Worm (Caenorhabditis elegans): ENCODE measurements around the gene sgn-1.

sgn-1 gene

ce11 chrII:8766475-8766874, 17.0 kb downstream of the sgn-1 start, which contains the start of the genes nsph-1.1 and K08F8.15:
Gene nsph-1.1 (plus strand): TSS chrII:8766775.
Gene K08F8.15 (plus strand): TSS chrII:8766809.
- TF ChIP-seq nhr-129 (tag; optimal IDR thresholded peaks at IDR 0.05), result no peak
- TF ChIP-seq blmp-1 (tag; optimal IDR thresholded peaks at IDR 0.05; ENCODE audit: insufficient read depth), result no peak
- no peak for TF ChIP-seq ztf-1 (GFP tag; conservative IDR thresholded peaks at IDR 0.05)
- TF ChIP-seq ceh-82 (tag; optimal IDR thresholded peaks at IDR 0.05), result no peak
- TF ChIP-seq snpc-4 (tag; optimal IDR thresholded peaks at IDR 0.05), result no peak
- no peak for TF ChIP-seq F13H6.1 (tag; optimal IDR thresholded peaks at IDR 0.05)
- no peak for TF ChIP-seq peb-1 (tag; optimal IDR thresholded peaks at IDR 0.05)
- no peak for TF ChIP-seq nhr-23 (tag; optimal IDR thresholded peaks at IDR 0.05)
- TF ChIP-seq unc-55 (GFP tag; optimal IDR thresholded peaks at IDR 0.05), result no peak
- no peak for TF ChIP-seq egl-27 (tag; optimal IDR thresholded peaks at IDR 0.05)
- TF ChIP-seq zag-1 (tag; optimal IDR thresholded peaks at IDR 0.05), result no peak
- TF ChIP-seq ceh-16 (tag; optimal IDR thresholded peaks at IDR 0.05), result no peak
- TF ChIP-seq mdl-1 (tag; optimal IDR thresholded peaks at IDR 0.05), result no peak
- TF ChIP-seq alr-1 (tag; optimal IDR thresholded peaks at IDR 0.05), result no peak

DNA sequence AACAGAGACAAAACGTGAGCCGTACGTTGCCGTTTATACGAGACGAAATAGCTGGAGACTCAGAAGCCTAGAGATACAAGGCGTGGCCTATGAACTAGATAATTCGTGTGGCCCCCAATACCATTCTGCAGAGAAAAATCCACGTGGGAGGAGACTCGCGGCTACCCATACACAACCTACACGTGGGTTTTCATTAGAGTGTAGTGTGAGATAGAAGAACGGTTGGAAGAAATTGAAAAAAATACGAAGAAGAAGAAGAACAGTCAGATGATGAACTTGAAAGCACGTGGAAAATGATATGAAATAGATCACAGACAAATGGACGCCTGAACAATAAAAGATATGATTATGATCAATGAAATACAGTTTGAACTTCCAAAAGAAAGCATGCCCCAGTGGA, 18.3 kb downstream of the sgn-1 start:
- no peak for TF ChIP-seq sem-4 (tag; optimal IDR thresholded peaks at IDR 0.05)
- TF ChIP-seq egl-27 (tag; optimal IDR thresholded peaks at IDR 0.05), result no peak
- TF ChIP-seq nhr-12 (tag; optimal IDR thresholded peaks at IDR 0.05), result no peak
- TF ChIP-seq blmp-1 (tag; optimal IDR thresholded peaks at IDR 0.05; ENCODE audit: insufficient read depth), result peak; percentile 42
- no peak for TF ChIP-seq mab-5 (tag; optimal IDR thresholded peaks at IDR 0.05)
- no peak for TF ChIP-seq nhr-237 (tag; optimal IDR thresholded peaks at IDR 0.05)
- TF ChIP-seq lsy-2 (tag; optimal IDR thresholded peaks at IDR 0.05), result no peak
- no peak for TF ChIP-seq elt-3 (tag; optimal IDR thresholded peaks at IDR 0.05)
- TF ChIP-seq lin-39 (tag; optimal IDR thresholded peaks at IDR 0.05), result no peak
- peak; percentile 96 for TF ChIP-seq sma-9 (GFP tag; optimal IDR thresholded peaks at IDR 0.05)
- TF ChIP-seq sma-9 (tag; optimal IDR thresholded peaks at IDR 0.05), result no peak
- no peak for TF ChIP-seq snpc-4 (tag; optimal IDR thresholded peaks at IDR 0.05)
- TF ChIP-seq skn-1 (tag; optimal IDR thresholded peaks at IDR 0.05), result no peak
- peak; percentile 31 for TF ChIP-seq nhr-21 (tag; optimal IDR thresholded peaks at IDR 0.05)
- no peak for TF ChIP-seq nhr-11 (tag; optimal IDR thresholded peaks at IDR 0.05)
- no peak for TF ChIP-seq lin-11 (tag; optimal IDR thresholded peaks at IDR 0.05)
- no peak for TF ChIP-seq aly-2 (tag; optimal IDR thresholded peaks at IDR 0.05)
- TF ChIP-seq ztf-4 (tag; optimal IDR thresholded peaks at IDR 0.05), result no peak
- peak; percentile 35 to 69 for TF ChIP-seq mdl-1 (tag; optimal IDR thresholded peaks at IDR 0.05)
- TF ChIP-seq unc-39 (tag; optimal IDR thresholded peaks at IDR 0.05), result no peak
- no peak for TF ChIP-seq peb-1 (tag; optimal IDR thresholded peaks at IDR 0.05)
- no peak for TF ChIP-seq unc-62 (GFP tag; optimal IDR thresholded peaks at IDR 0.05)
- no peak for TF ChIP-seq ZK546.5 (tag; optimal IDR thresholded peaks at IDR 0.05)
- no peak for TF ChIP-seq nhr-6 (tag; optimal IDR thresholded peaks at IDR 0.05)
- peak; percentile 70 for TF ChIP-seq nhr-25 (tag; optimal IDR thresholded peaks at IDR 0.05)
- TF ChIP-seq R02D3.7 (tag; optimal IDR thresholded peaks at IDR 0.05), result no peak
- peak; percentile 2 for TF ChIP-seq nhr-129 (tag; optimal IDR thresholded peaks at IDR 0.05)
- TF ChIP-seq fos-1 (tag; optimal IDR thresholded peaks at IDR 0.05), result peak; percentile 3
- TF ChIP-seq ama-1 (optimal IDR thresholded peaks at IDR 0.05), result no peak
- TF ChIP-seq F13H6.1 (tag; optimal IDR thresholded peaks at IDR 0.05), result no peak
- no peak for TF ChIP-seq unc-55 (GFP tag; optimal IDR thresholded peaks at IDR 0.05)
- no peak for TF ChIP-seq ceh-16 (tag; optimal IDR thresholded peaks at IDR 0.05)
- TF ChIP-seq elt-1 (tag; optimal IDR thresholded peaks at IDR 0.05), result no peak
- TF ChIP-seq nhr-77 (tag; optimal IDR thresholded peaks at IDR 0.05), result no peak
- no peak for TF ChIP-seq nhr-10 (tag; optimal IDR thresholded peaks at IDR 0.05)
- no peak for TF ChIP-seq ceh-82 (tag; optimal IDR thresholded peaks at IDR 0.05)
- no peak for TF ChIP-seq nhr-23 (tag; optimal IDR thresholded peaks at IDR 0.05)
- no peak for TF ChIP-seq alr-1 (tag; optimal IDR thresholded peaks at IDR 0.05)
- no peak for TF ChIP-seq Y55F3AM.14 (GFP tag; optimal IDR thresholded peaks at IDR 0.05)
- peak; percentile 90 for TF ChIP-seq sma-3 (GFP tag; optimal IDR thresholded peaks at IDR 0.05)
- no peak for TF ChIP-seq mbf-1 (tag; optimal IDR thresholded peaks at IDR 0.05)
- no peak for TF ChIP-seq gmeb-1 (tag; optimal IDR thresholded peaks at IDR 0.05)
- TF ChIP-seq dmd-4 (tag; optimal IDR thresholded peaks at IDR 0.05), result no peak
- TF ChIP-seq ztf-11 (tag; optimal IDR thresholded peaks at IDR 0.05), result no peak

All from whole organism, L2 larva.